Fruit fly (Drosophila melanogaster) whole organism, prepupa: Measurements from ENCODE around the gene CG10029.
A peak's percentile ranks its signal among the peaks of the same experiment; 100 is the strongest.

Source experiments
- CG11902 ChIP-seq: fragments of 200-800 bp; sonication (Bioruptor generic); optimal IDR thresholded peaks from 3 replicates; lab custom pipeline; 2016; ENCODE audit warnings: missing biosample characterization, missing genetic modification characterization
- CG15336 ChIP-seq: fragments of 200-800 bp; sonication (Bioruptor generic); IDR thresholded peaks from 2 replicates; pipeline ENCODE4 v1.3.6; 2022; ENCODE audit warnings: missing biosample characterization, missing genetic modification characterization
- CG16779 ChIP-seq: fragments of 200-800 bp; sonication (Bioruptor generic); optimal IDR thresholded peaks from 3 replicates; lab custom pipeline; 2017; ENCODE audit warnings: missing biosample characterization, mild to moderate bottlenecking, missing genetic modification characterization
- CG3919 ChIP-seq: fragments of 200-800 bp; sonication (Bioruptor generic); optimal IDR thresholded peaks from 3 replicates; lab custom pipeline; 2016; ENCODE audit warnings: missing biosample characterization, missing genetic modification characterization
- CG4318 ChIP-seq: fragments of 200-800 bp; sonication (Bioruptor generic); optimal IDR thresholded peaks from 3 replicates; lab custom pipeline; 2017; ENCODE audit warnings: missing biosample characterization, mild to moderate bottlenecking, missing genetic modification characterization
- CG6163 ChIP-seq: fragments of 200-800 bp; sonication (Bioruptor generic); IDR thresholded peaks from 3 replicates; pipeline ENCODE4 v1.3.6; 2022; ENCODE audit warnings: missing biosample characterization, missing genetic modification characterization
- CG6792 ChIP-seq: fragments of 200-800 bp; sonication (Bioruptor generic); optimal IDR thresholded peaks from 3 replicates; lab custom pipeline; 2016; ENCODE audit warnings: missing biosample characterization, missing genetic modification characterization
- CG6808 ChIP-seq: fragments of 200-800 bp; sonication (Bioruptor generic); optimal IDR thresholded peaks from 3 replicates; lab custom pipeline; 2017; ENCODE audit warnings: missing biosample characterization, missing genetic modification characterization, mild to moderate bottlenecking, moderate library complexity, missing genetic modification reagents
- CG6854 ChIP-seq: fragments of 200-800 bp; sonication (Bioruptor generic); optimal IDR thresholded peaks from 2 replicates; lab custom pipeline; 2017; ENCODE audit warnings: missing biosample characterization, mild to moderate bottlenecking, missing genetic modification characterization
- CG8119 ChIP-seq: fragments of 200-800 bp; sonication (Bioruptor generic); IDR thresholded peaks from 3 replicates; pipeline ENCODE4 v1.3.6; 2022; ENCODE audit warnings: missing biosample characterization, missing genetic modification characterization
- CG8319 ChIP-seq: fragments of 200-800 bp; sonication (Bioruptor generic); optimal IDR thresholded peaks from 3 replicates; lab custom pipeline; 2016; ENCODE audit warnings: missing biosample characterization, missing genetic modification characterization
- CG8632 ChIP-seq: fragments of 200-800 bp; sonication (Bioruptor generic); optimal IDR thresholded peaks from 3 replicates; lab custom pipeline; 2016; ENCODE audit warnings: missing biosample characterization, missing genetic modification characterization
- CG9139 ChIP-seq: fragments of 200-800 bp; sonication (Bioruptor generic); optimal IDR thresholded peaks from 3 replicates; lab custom pipeline; 2017; ENCODE audit warnings: missing biosample characterization, mild to moderate bottlenecking, missing genetic modification characterization
- Eip75B ChIP-seq: fragments of 200-800 bp; sonication (Bioruptor generic); optimal IDR thresholded peaks from 3 replicates; lab custom pipeline; 2016; ENCODE audit warnings: missing biosample characterization, missing genetic modification characterization
- Eip93F ChIP-seq: fragments of 200-800 bp; sonication (Bioruptor generic); optimal IDR thresholded peaks from 2 replicates; lab custom pipeline; 2016; ENCODE audit warnings: missing biosample characterization, mild to moderate bottlenecking, missing genetic modification characterization
- Gug ChIP-seq: fragments of 200-800 bp; sonication (Bioruptor generic); IDR thresholded peaks from 2 replicates; pipeline ENCODE4 v1.3.6; 2022; ENCODE audit warnings: missing biosample characterization, missing genetic modification characterization
- Hr38 ChIP-seq: sonication (Bioruptor generic); optimal IDR thresholded peaks from 2 replicates; lab custom pipeline; 2016; ENCODE audit warnings: missing biosample characterization, missing genetic modification characterization
- Hr39 ChIP-seq: fragments of 200-800 bp; sonication (Bioruptor generic); optimal IDR thresholded peaks from 2 replicates; lab custom pipeline; 2016; ENCODE audit warnings: missing biosample characterization, missing genetic modification characterization
- Lpt ChIP-seq: fragments of 200-800 bp; sonication (Bioruptor generic); optimal IDR thresholded peaks from 3 replicates; lab custom pipeline; 2016; ENCODE audit warnings: missing biosample characterization, missing genetic modification characterization
- Met ChIP-seq: fragments of 200-800 bp; sonication (Bioruptor generic); optimal IDR thresholded peaks from 3 replicates; lab custom pipeline; 2016; ENCODE audit warnings: missing biosample characterization, missing genetic modification characterization
- Smox ChIP-seq: fragments of 200-800 bp; sonication (Bioruptor generic); optimal IDR thresholded peaks from 3 replicates; lab custom pipeline; 2016; ENCODE audit warnings: missing biosample characterization, missing genetic modification characterization
- Sox102F ChIP-seq: fragments of 200-800 bp; sonication (Bioruptor generic); optimal IDR thresholded peaks from 2 replicates; lab custom pipeline; 2016; ENCODE audit warnings: missing biosample characterization, mild to moderate bottlenecking, missing genetic modification characterization
- Sox14 ChIP-seq: fragments of 200-800 bp; sonication (Bioruptor generic); optimal IDR thresholded peaks from 3 replicates; lab custom pipeline; 2016; ENCODE audit warnings: missing biosample characterization, missing genetic modification characterization
- achi ChIP-seq: fragments of 200-800 bp; sonication (Bioruptor generic); optimal IDR thresholded peaks from 3 replicates; lab custom pipeline; 2016; ENCODE audit warnings: missing biosample characterization, missing genetic modification characterization
- cyc ChIP-seq: fragments of 200-800 bp; sonication (Bioruptor generic); optimal IDR thresholded peaks from 3 replicates; lab custom pipeline; 2016; ENCODE audit warnings: missing biosample characterization, missing genetic modification characterization
- dac ChIP-seq: fragments of 200-800 bp; sonication (Bioruptor generic); optimal IDR thresholded peaks from 2 replicates; lab custom pipeline; 2017; ENCODE audit warnings: missing biosample characterization, mild to moderate bottlenecking, missing genetic modification characterization
- dsx ChIP-seq: fragments of 200-800 bp; optimal IDR thresholded peaks from 3 replicates; lab custom pipeline; 2019; ENCODE audit warnings: missing biosample characterization, mild to moderate bottlenecking, missing genetic modification characterization, moderate library complexity; ENCODE audit not compliant: poor library complexity, severe bottlenecking
- eg ChIP-seq: fragments of 200-800 bp; sonication (Bioruptor generic); IDR thresholded peaks from 3 replicates; pipeline ENCODE4 v1.3.6; 2022; ENCODE audit warnings: missing biosample characterization, missing genetic modification characterization
- esn ChIP-seq: fragments of 200-800 bp; sonication (Bioruptor generic); optimal IDR thresholded peaks from 2 replicates; lab custom pipeline; 2016; ENCODE audit warnings: missing biosample characterization, mild to moderate bottlenecking, missing genetic modification characterization, moderate library complexity
- fd85E ChIP-seq: fragments of 200-800 bp; sonication (Bioruptor generic); optimal IDR thresholded peaks from 3 replicates; lab custom pipeline; 2016; ENCODE audit warnings: missing biosample characterization, missing genetic modification characterization
- fkh ChIP-seq: fragments of 200-800 bp; sonication (Bioruptor generic); optimal IDR thresholded peaks from 3 replicates; lab custom pipeline; 2017; ENCODE audit warnings: missing biosample characterization, mild to moderate bottlenecking, missing genetic modification characterization, moderate library complexity
- pdm3 ChIP-seq: fragments of 200-800 bp; sonication (Bioruptor generic); optimal IDR thresholded peaks from 3 replicates; lab custom pipeline; 2016; ENCODE audit warnings: missing biosample characterization, missing genetic modification characterization
- salr ChIP-seq, 2 experiments: fragments of 200-800 bp; sonication (Bioruptor generic); optimal IDR thresholded peaks; 3 replicates each; lab custom pipeline; 2016 to 2018; ENCODE audit warnings: missing biosample characterization in 2 of 2, missing genetic modification characterization in 2 of 2, mild to moderate bottlenecking in 1 of 2
- spab ChIP-seq: fragments of 200-800 bp; sonication (Bioruptor generic); optimal IDR thresholded peaks from 2 replicates; lab custom pipeline; 2017; ENCODE audit warnings: missing biosample characterization, mild to moderate bottlenecking, missing genetic modification characterization, missing genetic modification reagents
- ss ChIP-seq, 2 experiments: fragments of 200-800 bp; sonication (Bioruptor generic); optimal IDR thresholded peaks; 2 replicates in 1 of 2; 3 replicates in 1 of 2; lab custom pipeline; 2017 to 2018; ENCODE audit warnings: mild to moderate bottlenecking in 2 of 2, missing biosample characterization in 2 of 2, missing genetic modification characterization in 2 of 2, moderate library complexity in 1 of 2
- svp ChIP-seq: fragments of 200-800 bp; sonication (Bioruptor generic); peaks from one replicate; lab custom pipeline; 2016; ENCODE audit warnings: missing biosample characterization, missing genetic modification characterization

Gene CG10029

DNA sequence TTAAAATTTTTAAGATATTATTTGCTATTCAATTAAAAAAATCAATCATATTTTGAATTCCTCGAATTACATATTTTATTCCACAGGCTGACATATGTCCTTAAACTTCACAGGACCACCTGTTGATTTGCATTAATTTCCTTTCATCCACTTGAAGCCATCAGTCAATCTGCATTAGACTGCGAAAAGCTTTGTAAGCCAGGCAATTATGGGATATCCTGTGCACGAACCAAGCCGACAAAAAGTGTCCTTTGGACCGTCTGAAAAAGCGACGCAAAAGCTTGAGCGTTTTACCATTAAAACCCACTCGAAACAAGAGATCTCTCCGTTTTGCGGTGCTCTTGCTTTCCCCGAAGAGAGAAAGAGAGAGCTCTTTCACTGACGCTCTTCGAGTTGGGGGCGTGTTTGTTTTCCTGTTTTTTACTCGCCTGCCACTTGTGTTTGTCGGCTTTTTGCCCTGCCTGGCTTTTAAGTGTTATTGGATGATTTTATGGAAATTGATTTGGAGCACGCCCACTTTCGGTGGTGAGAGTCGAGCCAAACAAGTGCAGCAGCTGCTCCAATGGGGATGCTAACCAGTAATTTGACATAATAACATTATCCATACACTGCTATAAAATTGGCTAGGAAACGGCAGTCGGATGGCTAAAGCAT, 10.3 kb downstream of the CG10029 start:
- peak; percentile 32; the same call in 1 of the 2 replicates for TF ChIP-seq CG15336 (GFP tag; lab: Robert Waterston, UW)
- no peak for TF ChIP-seq CG8632 (GFP tag; lab: Kevin White, UChicago)
- no peak for TF ChIP-seq dac (GFP tag; lab: Kevin White, UChicago)
- no peak for TF ChIP-seq CG9139 (GFP tag; lab: Kevin White, UChicago)

DNA sequence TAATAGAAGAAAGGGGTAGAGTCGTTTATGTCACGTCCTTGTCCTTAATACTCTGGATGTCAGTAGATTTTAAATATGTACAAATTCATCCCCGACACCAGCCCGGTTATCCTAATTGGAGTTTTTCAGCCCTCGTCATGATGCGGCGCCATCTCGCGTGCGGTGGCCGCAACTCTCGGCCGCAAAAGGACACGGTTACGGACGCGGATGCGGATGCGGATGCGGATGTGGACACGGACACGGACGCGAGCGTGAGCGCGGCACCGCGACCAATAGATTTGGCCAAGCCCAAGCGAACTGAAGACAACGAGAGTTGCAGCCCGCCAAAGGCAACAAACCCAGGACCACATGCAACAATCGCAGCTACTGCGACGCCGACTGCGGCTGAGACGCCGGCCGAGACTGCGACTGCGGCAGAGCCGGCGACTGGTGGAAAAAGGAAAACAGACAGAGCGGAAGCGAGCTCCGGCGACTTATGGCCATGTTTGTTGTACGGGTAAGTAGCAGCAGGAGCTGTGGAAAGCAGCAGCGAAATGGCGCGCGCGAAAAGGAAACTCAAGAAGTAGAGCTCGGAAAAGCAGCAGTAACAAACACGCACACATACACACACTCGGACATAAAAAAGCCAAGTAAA, 12.4 kb downstream of the CG10029 start, which contains the start of gene CG42544:
CG42544 (plus strand) TSS at position 138 of the 634 bp plus-strand sequence.
- TF ChIP-seq Hr39 (GFP tag; lab: Kevin White, UChicago) = no peak
- TF ChIP-seq dsx (GFP tag; lab: Kevin White, UChicago) = no peak
- TF ChIP-seq Lpt (GFP tag; lab: Kevin White, UChicago) = no peak
- no peak for TF ChIP-seq CG6854 (GFP tag; lab: Kevin White, UChicago)
- no peak for TF ChIP-seq fkh
- TF ChIP-seq Gug (GFP tag; lab: Robert Waterston, UW) = no peak
- no peak for TF ChIP-seq achi
- no peak for TF ChIP-seq fd85E
- TF ChIP-seq CG8319 (GFP tag; lab: Kevin White, UChicago) = no peak
- no peak for TF ChIP-seq spab
- TF ChIP-seq Sox14 (GFP tag; lab: Kevin White, UChicago) = no peak
- no peak for TF ChIP-seq Smox (GFP tag; lab: Kevin White, UChicago)
- TF ChIP-seq CG6163 (GFP tag; lab: Robert Waterston, UW) = no peak

DNA sequence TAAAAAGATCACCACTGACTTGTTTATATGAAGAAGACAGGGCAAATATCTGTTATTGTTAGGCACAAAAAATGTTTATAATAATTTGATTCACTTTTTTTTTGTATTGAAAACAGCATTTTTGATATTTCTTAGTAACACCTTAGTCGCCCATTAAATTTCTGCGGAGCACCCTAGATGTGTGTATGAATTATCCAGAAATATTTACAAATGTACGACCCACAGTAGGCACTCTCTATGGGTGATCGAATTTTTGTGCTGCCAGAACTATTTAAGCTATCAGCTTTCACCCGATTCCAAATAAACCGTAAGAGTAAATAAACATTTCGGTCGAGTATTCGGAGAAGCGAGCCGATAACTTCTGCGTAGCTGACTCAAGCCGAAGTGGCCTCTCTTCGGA, 31.3 kb downstream of the CG10029 start, which contains the start of gene RacGAP84C:
RacGAP84C (plus strand) TSS at position 301 of the 400 bp plus-strand sequence.
- TF ChIP-seq CG6792 (GFP tag; lab: Kevin White, UChicago) = no peak
- TF ChIP-seq CG3919 = no peak
- no peak for TF ChIP-seq dsx (GFP tag; lab: Kevin White, UChicago)
- TF ChIP-seq dac (GFP tag; lab: Kevin White, UChicago) = no peak
- no peak for TF ChIP-seq pdm3 (GFP tag; lab: Kevin White, UChicago)
- TF ChIP-seq CG8119 = no peak
- TF ChIP-seq CG8319 (GFP tag; lab: Kevin White, UChicago) = no peak
- TF ChIP-seq CG16779 (tag; lab: Kevin White, UChicago) = no peak
- no peak for TF ChIP-seq ss (GFP tag; optimal IDR thresholded peaks at IDR 0.05; lab: Kevin White, UChicago)
- no peak for TF ChIP-seq Eip93F (GFP tag; lab: Kevin White, UChicago)
- no peak for TF ChIP-seq Eip75B (GFP tag; lab: Kevin White, UChicago)
- TF ChIP-seq CG8632 (GFP tag; lab: Kevin White, UChicago) = no peak
- no peak for TF ChIP-seq CG4318 (GFP tag; lab: Kevin White, UChicago)

DNA sequence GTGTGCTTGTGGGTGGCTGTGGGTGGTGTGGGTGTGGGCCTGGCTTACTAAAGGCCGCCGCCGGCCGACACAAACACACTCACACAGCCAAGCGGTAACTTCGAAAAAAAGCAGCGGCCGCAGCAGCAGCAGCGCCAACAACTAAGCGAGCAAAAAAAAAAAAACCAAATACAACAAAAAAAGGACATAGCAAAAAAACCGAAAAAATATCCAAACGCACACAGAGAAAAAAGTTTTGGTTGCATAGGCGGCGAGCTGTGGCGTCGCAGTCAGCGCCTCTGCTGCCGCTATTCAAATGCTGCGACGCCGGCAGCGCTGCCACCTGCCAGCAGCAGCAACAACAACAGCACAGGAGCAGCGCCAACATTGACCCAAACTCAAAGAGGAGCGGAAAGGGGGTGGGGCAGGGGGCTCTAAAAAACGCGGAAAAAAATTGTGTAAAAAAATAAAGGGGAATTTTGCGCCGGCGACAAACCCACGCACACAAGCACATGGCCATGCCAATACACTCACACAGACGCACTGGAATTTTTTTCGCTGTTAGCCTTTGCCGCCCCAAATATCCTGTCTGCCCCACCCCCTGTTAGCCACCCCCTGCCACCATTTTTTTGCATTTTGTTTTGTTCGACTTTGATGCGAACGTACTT, 34.6 kb downstream of the CG10029 start:
- TF ChIP-seq svp = peak; percentile 63
- TF ChIP-seq ss (GFP tag; optimal IDR thresholded peaks at IDR 0.05; lab: Kevin White, UChicago) = peak; percentile 5 to 35
- no peak for TF ChIP-seq Met (GFP tag; lab: Kevin White, UChicago)
- TF ChIP-seq CG9139 (GFP tag; lab: Kevin White, UChicago) = peak; percentile 11
- no peak for TF ChIP-seq cyc
- no peak for TF ChIP-seq CG8632 (GFP tag; lab: Kevin White, UChicago)
- no peak for TF ChIP-seq Eip93F (GFP tag; lab: Kevin White, UChicago)
- TF ChIP-seq Hr38 (GFP tag; lab: Kevin White, UChicago) = no peak
- TF ChIP-seq esn (GFP tag; lab: Kevin White, UChicago) = no peak
- TF ChIP-seq Sox102F (GFP tag; lab: Kevin White, UChicago) = peak; percentile 11
- TF ChIP-seq CG11902 (GFP tag; lab: Kevin White, UChicago) = no peak
- TF ChIP-seq CG3919 = no peak
- peak; percentile 45; the same call in 1 of the 3 replicates for TF ChIP-seq eg (GFP tag; lab: Robert Waterston, UW)
- TF ChIP-seq CG6808 (GFP tag; lab: Kevin White, UChicago) = peak; percentile 14
- TF ChIP-seq Smox (GFP tag; lab: Kevin White, UChicago) = no peak
- TF ChIP-seq salr (GFP tag; optimal IDR thresholded peaks at IDR 0.05; lab: Kevin White, UChicago) = no peak
- 0 out of 3 replicates have a peak, but pooled peaks have one; percentile 45 for TF ChIP-seq CG6163 (GFP tag; lab: Robert Waterston, UW)
